Worm (Caenorhabditis elegans) whole organism, L4/young adult: ENCODE results near the gene fmil-1.

ENCODE experiments used
- W03F9.2 ChIP-seq: fragments of 150-350 bp; optimal IDR thresholded peaks from 2 replicates; lab custom pipeline; 2014; ENCODE audit warnings: missing biosample characterization, missing genetic modification characterization
- dao-5 ChIP-seq: sonication (generic microtip); optimal IDR thresholded peaks from 2 replicates; lab custom pipeline; 2016; ENCODE audit warnings: missing genotype, missing genetic modification characterization, moderate library complexity, missing compliant biosample characterization
- him-1 ChIP-seq: sonication (generic microtip); optimal IDR thresholded peaks from 2 replicates; lab custom pipeline; 2016; ENCODE audit warnings: missing genotype, missing genetic modification reagents, missing genetic modification characterization, missing compliant biosample characterization

Gene fmil-1

ce11 chrIV:3668603-3669002, at the start of gene fmil-1:
fmil-1 (minus strand) TSS chrIV:3668703.
- TF ChIP-seq him-1 (tag; lab: Kevin White, UChicago) (no peak), W03F9.2 (tag; lab: Kevin White, UChicago) (no peak), dao-5 (tag; lab: Kevin White, UChicago) (no peak)

- TF ChIP-seq him-1 (tag; lab: Kevin White, UChicago) (no peak), dao-5 (tag; lab: Kevin White, UChicago) (no peak), W03F9.2 (tag; lab: Kevin White, UChicago) (no peak)
Observed at ce11 chrIV:3710737-3711136, 42.2 kb upstream of the fmil-1 start.

- TF ChIP-seq him-1 (tag; lab: Kevin White, UChicago) (no peak), W03F9.2 (tag; lab: Kevin White, UChicago) (no peak), dao-5 (tag; lab: Kevin White, UChicago) (no peak)
Observed at ce11 chrIV:3709200-3709599, 40.7 kb upstream of the fmil-1 start, which contains the start of gene Y37E11AL.1. Y37E11AL.1 (plus strand) TSS chrIV:3709500.

- TF ChIP-seq dao-5 (tag; lab: Kevin White, UChicago) (no peak), W03F9.2 (tag; lab: Kevin White, UChicago) (no peak), him-1 (tag; lab: Kevin White, UChicago) (no peak)
Observed at ce11 chrIV:3701892-3702291, 33.4 kb upstream of the fmil-1 start, which contains the start of gene Y37E11AL.12. Y37E11AL.12 (minus strand) TSS chrIV:3701992.

- TF ChIP-seq W03F9.2 (tag; lab: Kevin White, UChicago) (no peak), dao-5 (tag; lab: Kevin White, UChicago) (no peak), him-1 (tag; lab: Kevin White, UChicago) (no peak)
Observed at ce11 chrIV:3700554-3700953, 32.1 kb upstream of the fmil-1 start, which contains the start of gene Y37E11AL.9. Y37E11AL.9 (minus strand) TSS chrIV:3700654.

- no peak for TF ChIP-seq dao-5 (tag; lab: Kevin White, UChicago)
- no peak for TF ChIP-seq him-1 (tag; lab: Kevin White, UChicago)
- no peak for TF ChIP-seq W03F9.2 (tag; lab: Kevin White, UChicago)
Observed at ce11 chrIV:3698201-3698600, 29.7 kb upstream of the fmil-1 start, which contains the start of gene Y37E11AL.2. Y37E11AL.2 (plus strand) TSS chrIV:3698501.

ce11 chrIV:3694638-3695037, 26.1 kb upstream of the fmil-1 start, which contains the start of the genes taf-6.2 and Y37E11AL.3:
taf-6.2 (minus strand) TSS chrIV:3694733.
Y37E11AL.3 (plus strand) TSS chrIV:3694935.
- no peak for TF ChIP-seq dao-5 (tag; lab: Kevin White, UChicago)

- no peak for TF ChIP-seq him-1 (tag; lab: Kevin White, UChicago)
- TF ChIP-seq W03F9.2 (tag; lab: Kevin White, UChicago): no peak
- no peak for TF ChIP-seq dao-5 (tag; lab: Kevin White, UChicago)
Observed at ce11 chrIV:3688050-3688449, 19.5 kb upstream of the fmil-1 start.

ce11 chrIV:3686765-3687164, 18.3 kb upstream of the fmil-1 start, which contains the start of gene map-1:
map-1 (minus strand) TSS chrIV:3686865.
- TF ChIP-seq W03F9.2 (tag; lab: Kevin White, UChicago): no peak
- no peak for TF ChIP-seq dao-5 (tag; lab: Kevin White, UChicago)
- TF ChIP-seq him-1 (tag; lab: Kevin White, UChicago): no peak

ce11 chrIV:3686260-3686659, 17.8 kb upstream of the fmil-1 start:
- no peak for TF ChIP-seq W03F9.2 (tag; lab: Kevin White, UChicago)
- TF ChIP-seq dao-5 (tag; lab: Kevin White, UChicago): no peak
- TF ChIP-seq him-1 (tag; lab: Kevin White, UChicago): no peak

ce11 chrIV:3681763-3682162, 13.3 kb upstream of the fmil-1 start:
- TF ChIP-seq W03F9.2 (tag; lab: Kevin White, UChicago): no peak
- no peak for TF ChIP-seq him-1 (tag; lab: Kevin White, UChicago)
- no peak for TF ChIP-seq dao-5 (tag; lab: Kevin White, UChicago)

ce11 chrIV:3667796-3668195, 707 bp downstream of the fmil-1 start:
- no peak for TF ChIP-seq him-1 (tag; lab: Kevin White, UChicago)
- no peak for TF ChIP-seq W03F9.2 (tag; lab: Kevin White, UChicago)
- no peak for TF ChIP-seq dao-5 (tag; lab: Kevin White, UChicago)

ce11 chrIV:3666543-3666942, 2.0 kb downstream of the fmil-1 start:
- TF ChIP-seq dao-5 (tag; lab: Kevin White, UChicago): no peak

ce11 chrIV:3665089-3665488, 3.4 kb downstream of the fmil-1 start:
- TF ChIP-seq dao-5 (tag; lab: Kevin White, UChicago): no peak
- TF ChIP-seq W03F9.2 (tag; lab: Kevin White, UChicago): no peak
- TF ChIP-seq him-1 (tag; lab: Kevin White, UChicago): no peak
